Worm (Caenorhabditis elegans): ENCODE measurements around the gene F23F1.10.

The F23F1.10 gene

DNA sequence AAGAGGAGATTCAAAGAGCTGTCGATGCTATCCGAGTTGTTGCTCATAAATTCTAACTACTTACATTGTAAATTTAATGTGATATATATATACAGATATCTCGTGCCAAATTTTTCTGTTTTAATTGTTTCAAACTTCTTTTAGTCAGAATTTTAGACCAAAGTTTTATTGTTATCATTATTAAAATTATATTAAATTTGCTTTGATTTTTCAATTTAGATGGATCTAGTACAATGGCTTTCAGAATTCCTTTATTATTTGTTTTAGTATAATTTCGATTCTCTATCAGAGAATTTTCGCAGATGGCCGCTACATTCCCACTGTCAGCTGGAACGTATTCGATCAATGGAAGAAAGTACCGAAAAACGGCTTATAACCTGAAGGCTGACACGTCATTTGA, 15.6 kb upstream of the F23F1.10 start, which contains the start of gene ascc-1:
Gene ascc-1, plus strand, starts transcription at position 301 of the 400 bp plus-strand sequence.
- no peak for TF ChIP-seq unc-62 (GFP tag; optimal IDR thresholded peaks at IDR 0.05)

DNA sequence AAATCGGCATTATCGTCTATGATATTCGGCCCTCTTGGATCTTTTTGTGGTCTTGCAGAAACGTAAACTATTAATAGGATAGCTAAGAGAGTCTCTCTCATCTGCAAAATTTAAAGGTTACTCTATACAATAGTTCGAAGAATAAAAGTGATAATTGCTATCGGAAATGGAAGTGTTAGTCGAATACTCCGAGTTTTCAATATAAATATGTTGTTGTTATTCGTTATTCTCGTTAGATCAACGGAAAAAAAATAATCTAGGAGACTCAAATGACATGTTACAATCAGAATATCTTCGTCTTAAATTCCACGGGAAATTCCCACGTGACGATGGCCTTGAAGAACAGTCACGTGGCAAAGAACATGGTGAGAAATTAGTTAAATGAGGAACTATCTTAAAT, 13.4 kb upstream of the F23F1.10 start, which contains the start of gene tre-5:
Gene tre-5, minus strand, starts transcription at position 101 of the 400 bp plus-strand sequence.
- no peak for TF ChIP-seq unc-62 (GFP tag; optimal IDR thresholded peaks at IDR 0.05)

DNA sequence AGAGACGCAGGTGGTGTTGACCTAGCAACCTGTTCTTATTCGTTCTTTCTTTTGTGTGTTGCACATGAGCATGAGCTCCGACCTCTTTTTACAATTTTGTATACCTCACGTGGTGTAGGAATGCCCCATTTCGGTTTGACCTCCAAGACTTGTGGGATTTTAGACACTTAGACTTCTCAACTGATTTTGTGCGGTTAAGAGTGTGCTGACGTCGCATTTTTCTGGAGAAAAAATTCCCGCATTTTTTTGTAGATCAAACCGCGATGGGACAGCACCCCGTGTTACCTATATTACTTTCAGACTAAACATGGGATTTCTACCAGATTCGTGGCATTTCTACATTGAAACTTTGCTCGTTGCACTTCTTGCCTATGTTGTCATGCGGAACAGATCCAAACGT, 9.6 kb upstream of the F23F1.10 start, which contains the start of gene sptl-1:
Gene sptl-1, plus strand, starts transcription at position 301 of the 400 bp plus-strand sequence.
- no peak for TF ChIP-seq unc-62 (GFP tag; optimal IDR thresholded peaks at IDR 0.05)

DNA sequence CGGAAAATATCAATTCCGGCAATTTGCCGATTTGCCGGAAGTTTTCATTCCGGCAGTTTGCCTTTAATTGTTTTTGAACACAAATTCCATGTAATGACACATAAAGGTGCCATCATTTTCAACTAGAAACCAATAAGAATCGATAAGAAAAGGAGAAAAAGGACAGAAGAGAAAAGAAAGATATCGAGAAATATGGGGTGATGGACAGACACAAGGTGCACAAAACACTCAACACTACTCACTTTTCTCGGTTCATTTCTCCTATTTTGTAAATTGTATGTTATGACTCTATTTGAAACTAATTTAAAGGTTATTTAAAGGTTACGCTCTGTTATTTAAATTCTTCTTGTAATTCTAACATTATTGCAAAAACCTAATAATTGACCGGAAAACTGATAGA, 9.1 kb upstream of the F23F1.10 start:
- no peak for TF ChIP-seq unc-62 (GFP tag; optimal IDR thresholded peaks at IDR 0.05)

DNA sequence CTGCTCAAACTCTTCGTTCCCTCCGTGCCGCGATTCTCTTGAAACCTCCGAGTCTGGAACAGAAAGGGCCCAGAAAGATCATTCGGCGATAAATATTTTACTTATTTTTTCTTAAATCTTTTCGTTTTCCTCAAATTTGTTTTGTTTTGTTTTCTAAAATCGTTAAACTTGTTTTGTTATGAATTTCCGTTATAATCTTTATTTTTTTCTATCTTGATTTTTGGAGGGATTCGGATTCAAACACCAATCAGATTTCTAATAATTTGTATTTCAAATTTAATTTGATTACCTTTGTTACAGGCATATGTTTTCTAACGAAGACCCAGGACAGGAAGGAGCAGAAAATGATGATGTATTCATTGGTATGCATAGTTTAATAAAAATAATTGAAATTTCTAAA, 5.5 kb upstream of the F23F1.10 start, which contains the start of gene C23H3.5:
Gene C23H3.5, plus strand, starts transcription at position 301 of the 400 bp plus-strand sequence.
- no peak for TF ChIP-seq unc-62 (GFP tag; optimal IDR thresholded peaks at IDR 0.05)

DNA sequence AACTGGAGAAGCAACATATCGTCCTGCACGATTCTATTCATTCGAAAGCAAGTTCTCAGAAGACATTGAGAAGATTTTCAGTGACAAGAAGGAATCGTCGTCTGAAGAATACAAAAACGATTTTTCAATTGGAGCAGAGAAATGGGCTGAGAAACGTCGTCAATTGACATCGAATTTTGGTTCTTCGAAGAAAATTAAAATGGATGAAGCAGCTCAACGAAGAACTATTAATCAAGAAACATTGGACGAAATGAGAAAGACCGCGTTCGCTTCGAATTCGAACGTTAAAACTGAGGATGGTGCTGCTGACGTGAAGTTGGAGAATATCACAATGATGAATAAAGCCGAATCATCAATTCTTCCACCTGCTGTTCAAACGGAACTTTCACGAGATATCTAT, 4.3 kb upstream of the F23F1.10 start, which contains the start of gene rpt-4:
Gene rpt-4, minus strand, starts transcription at position 101 of the 400 bp plus-strand sequence.
- TF ChIP-seq unc-62 (GFP tag; optimal IDR thresholded peaks at IDR 0.05), result no peak

DNA sequence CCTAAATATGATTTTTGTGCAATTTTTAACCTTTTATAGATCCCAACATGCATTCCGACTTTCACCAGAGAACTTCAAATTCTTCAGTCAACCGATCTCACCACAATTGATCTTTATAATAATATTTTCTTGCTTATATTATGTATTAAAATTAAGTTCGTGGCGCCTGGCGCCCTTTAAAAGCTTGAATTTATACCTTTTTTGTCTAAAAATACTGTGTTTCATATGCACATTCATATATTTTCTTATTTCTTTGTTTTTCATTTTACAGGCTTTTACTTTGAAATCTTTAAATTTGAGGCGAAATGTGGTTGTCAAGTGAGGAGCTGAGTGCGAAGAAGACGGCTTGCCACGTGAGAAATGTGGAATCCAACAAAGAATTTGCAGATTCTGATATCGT, 3.0 kb upstream of the F23F1.10 start, which contains the start of gene rpoa-49:
Gene rpoa-49, plus strand, starts transcription at position 301 of the 400 bp plus-strand sequence.
- TF ChIP-seq unc-62 (GFP tag; optimal IDR thresholded peaks at IDR 0.05), result no peak

DNA sequence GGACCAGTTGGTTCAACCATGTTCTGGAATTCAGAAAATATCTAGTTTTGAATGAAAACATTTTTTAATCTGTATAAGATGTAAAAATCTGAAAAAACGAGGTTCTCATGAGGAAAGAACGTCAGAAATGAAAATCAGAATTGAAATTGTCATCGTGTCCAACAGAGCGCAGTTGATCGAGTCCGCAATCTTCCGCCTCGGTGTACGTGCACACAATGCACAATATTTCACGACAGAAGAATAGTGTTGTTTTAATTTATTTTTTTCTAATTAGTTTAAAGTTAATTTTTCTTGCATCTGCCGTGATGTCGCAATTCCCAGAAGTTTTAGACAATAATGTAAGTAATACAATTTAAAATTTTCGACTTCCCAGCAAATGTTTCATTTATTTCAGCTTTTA, 1.9 kb upstream of the F23F1.10 start, which contains the start of gene nfyc-1:
Gene nfyc-1, plus strand, starts transcription at position 268 of the 400 bp plus-strand sequence.
- no peak for TF ChIP-seq unc-62 (GFP tag; optimal IDR thresholded peaks at IDR 0.05)

DNA sequence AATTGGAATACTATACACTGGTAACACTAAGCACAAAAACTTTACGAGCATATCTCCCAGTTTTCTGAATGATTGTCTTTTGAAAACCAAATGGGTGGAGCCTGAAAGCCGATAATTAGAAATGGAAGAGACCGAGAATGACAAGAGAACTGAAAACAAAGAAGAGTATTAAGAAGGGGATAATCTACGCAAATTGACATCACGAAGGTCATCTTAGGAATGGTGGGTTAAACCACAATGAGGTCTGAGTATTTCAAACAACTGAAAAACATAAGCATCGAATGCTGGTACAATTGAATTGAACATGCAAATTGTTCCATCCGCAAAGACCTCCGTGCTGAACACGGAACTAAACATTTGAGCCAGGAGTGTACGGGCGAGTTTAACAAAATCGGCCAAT, 2.3 kb downstream of the F23F1.10 start, which contains the start of gene spp-24:
Gene spp-24, minus strand, starts transcription at position 101 of the 400 bp plus-strand sequence.
- TF ChIP-seq unc-62 (GFP tag; optimal IDR thresholded peaks at IDR 0.05), result no peak

DNA sequence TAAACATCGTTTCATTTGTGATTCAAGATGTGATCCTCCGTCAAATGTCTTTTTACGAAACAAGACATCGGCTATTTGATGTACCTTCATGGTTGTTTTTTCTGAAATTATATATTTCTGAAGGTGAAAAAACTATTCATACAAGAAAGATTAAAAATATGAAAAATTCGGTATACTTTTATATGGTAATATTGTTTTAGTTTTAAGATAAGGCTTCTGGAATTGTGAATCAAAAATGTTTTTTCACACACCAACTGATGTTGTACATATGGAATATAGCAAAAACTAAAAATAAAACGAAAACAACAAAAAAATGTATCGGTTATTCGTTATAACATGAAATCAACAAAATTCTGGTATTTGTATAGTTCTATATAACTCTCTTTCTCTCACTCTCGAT, 4.6 kb downstream of the F23F1.10 start, which contains the start of gene F23F1.6:
Gene F23F1.6, minus strand, starts transcription at position 101 of the 400 bp plus-strand sequence.
- TF ChIP-seq unc-62 (GFP tag; optimal IDR thresholded peaks at IDR 0.05), result no peak

DNA sequence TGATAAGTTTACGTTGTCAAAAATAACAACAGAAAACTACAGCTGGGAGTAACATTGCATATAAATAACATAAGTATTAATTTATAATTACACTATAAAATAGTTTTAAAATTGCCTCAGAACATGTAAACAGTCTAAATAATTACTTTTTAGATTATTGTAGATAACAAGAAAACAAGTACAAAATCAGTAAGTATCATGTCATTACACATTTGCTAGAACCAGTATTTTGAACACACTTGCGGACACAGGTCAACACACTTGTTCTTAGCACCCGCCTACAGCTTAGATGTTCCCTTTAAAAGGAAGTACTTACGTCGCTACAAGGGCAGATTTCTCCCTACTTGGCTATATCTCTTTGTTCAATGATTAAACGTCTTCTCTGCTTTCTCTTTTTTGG, 7.9 kb downstream of the F23F1.10 start, which contains the start of gene F23F1.2:
Gene F23F1.2, plus strand, starts transcription at position 301 of the 400 bp plus-strand sequence.
- TF ChIP-seq unc-62 (GFP tag; optimal IDR thresholded peaks at IDR 0.05), result no peak

DNA sequence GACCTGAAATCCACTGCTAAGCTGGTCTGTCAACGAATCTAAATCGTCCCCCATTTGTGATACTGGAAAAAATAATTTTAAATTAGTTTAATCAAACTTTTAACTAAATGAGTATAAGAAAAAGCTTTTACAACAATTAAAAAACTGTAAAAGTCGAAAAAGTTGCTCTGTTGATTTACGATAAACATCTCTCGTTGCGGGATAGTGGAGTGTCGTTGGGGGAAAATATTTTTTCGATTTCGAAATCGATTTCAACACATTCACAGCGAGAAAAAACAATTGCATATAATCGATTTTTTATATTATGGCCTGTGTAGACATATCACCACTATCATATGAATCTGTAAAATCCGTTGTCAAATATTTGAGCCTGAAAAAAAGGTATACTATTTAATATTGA, 10.3 kb downstream of the F23F1.10 start, which contains the start of the genes F23F1.5 and fbxc-54:
Gene F23F1.5, minus strand, starts transcription at position 64 of the 400 bp plus-strand sequence.
Gene fbxc-54, plus strand, starts transcription at position 199 of the 400 bp plus-strand sequence.
- no peak for TF ChIP-seq unc-62 (GFP tag; optimal IDR thresholded peaks at IDR 0.05)

DNA sequence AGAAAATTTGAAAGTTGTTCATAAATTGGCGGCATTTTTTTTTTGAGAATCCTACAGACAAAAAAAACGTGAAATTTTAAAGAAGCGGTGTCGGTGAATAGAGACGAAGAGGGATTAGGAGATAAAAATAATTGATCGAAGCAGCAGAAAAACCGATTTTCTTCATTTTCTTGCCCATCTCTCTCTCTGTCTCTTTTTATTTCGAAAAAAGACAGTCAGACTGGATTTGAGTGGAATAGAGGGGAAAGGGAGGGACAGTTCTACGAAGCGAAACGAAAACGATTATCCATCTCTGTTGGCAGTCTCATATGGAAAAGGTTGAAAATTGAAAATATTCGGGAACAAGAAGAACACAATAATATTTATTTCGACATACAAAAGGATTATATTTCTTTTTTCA, 12.2 kb downstream of the F23F1.10 start:
- no peak for TF ChIP-seq unc-62 (GFP tag; optimal IDR thresholded peaks at IDR 0.05)

DNA sequence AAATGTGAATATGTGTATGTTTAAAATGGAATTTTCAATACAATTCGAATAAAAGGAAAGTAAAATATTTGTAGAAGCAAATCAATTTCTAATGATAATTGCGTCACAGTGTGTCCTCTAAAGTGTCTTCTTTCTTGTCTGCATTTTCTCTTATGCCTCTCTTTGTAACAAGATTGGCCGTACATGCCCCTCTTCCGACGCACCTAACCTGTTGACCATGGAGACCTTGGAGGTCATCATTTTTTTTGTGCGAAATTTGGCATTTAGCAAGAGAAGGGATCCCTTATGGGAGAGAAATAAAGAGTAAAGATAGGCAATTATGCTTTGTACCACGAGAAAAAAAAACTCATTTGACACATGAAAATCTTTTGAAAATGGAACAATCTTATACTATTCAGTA, 13.5 kb downstream of the F23F1.10 start, which contains the start of gene F23F1.4:
Gene F23F1.4, minus strand, starts transcription at position 141 of the 400 bp plus-strand sequence.
- TF ChIP-seq unc-62 (GFP tag; optimal IDR thresholded peaks at IDR 0.05), result no peak

DNA sequence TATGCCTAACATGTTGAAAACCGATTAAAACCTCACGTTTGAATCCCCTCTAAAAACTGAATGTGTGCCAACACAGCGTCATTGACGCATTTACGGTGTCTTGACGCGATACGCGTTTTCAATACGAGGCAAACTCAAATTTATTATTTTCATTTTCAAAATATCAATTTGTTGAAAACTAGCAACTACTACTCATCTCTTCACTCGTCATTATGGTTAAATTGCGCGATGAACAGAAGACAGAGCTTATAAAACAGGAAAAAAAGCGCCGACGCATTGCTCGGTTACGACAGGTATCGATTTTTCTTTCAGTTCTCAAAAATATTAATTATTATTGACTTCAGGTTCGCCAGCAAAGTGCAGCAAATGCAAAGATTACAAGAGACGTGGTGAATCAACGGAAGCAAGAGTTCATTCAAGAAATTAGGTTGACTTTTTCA, 17.2 kb downstream of the F23F1.10 start, which contains the start of gene enee-1:
Gene enee-1, plus strand, starts transcription at position 108 of the 440 bp plus-strand sequence.
- TF ChIP-seq unc-62 (GFP tag; optimal IDR thresholded peaks at IDR 0.05), result no peak

DNA sequence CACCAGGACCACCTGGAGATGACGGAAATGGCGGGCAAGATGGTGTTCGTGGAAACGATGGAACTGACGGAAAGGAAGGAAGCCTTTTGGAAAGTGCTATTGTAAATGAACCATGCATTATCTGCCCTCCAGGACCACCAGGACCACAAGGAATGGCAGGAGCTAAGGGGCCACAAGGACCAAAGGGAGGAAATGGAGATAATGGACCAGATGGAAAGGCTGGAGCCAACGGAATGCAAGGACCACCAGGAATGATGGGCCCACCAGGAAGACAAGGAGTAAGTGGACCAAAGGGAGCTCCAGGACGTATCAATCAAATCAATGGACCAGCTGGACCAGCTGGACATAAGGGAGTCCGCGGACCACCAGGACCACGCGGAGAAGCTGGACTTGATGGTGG, 18.0 kb downstream of the F23F1.10 start:
- no peak for TF ChIP-seq unc-62 (GFP tag; optimal IDR thresholded peaks at IDR 0.05)

DNA sequence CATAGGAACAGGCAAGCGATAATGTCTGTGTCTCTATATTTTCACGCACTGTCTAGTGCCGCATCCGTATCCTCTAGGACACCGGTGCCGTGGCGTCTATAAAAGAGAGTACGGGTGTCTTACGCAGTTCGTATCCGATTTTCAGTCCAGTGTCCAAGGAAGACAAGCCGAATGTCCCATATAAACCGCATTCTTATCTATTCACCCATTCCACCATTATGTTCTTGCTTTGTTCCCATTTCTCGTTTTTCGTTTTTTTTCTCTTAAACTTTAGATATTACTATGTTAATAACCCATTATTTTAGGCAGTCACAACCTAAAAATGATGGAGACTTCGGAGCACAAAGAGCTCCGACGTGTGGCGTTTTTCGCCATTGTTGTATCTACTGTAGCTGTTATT, 18.8 kb downstream of the F23F1.10 start, which contains the start of gene sqt-2:
Gene sqt-2, plus strand, starts transcription at position 301 of the 400 bp plus-strand sequence.
- no peak for TF ChIP-seq unc-62 (GFP tag; optimal IDR thresholded peaks at IDR 0.05)

Measured in whole organism, dauer.